Worm (Caenorhabditis elegans) whole organism, L4 larva: ENCODE measurements around the gene fbxa-55.

Source experiments
- F37D6.2 ChIP-seq: sonication (generic microtip); optimal IDR thresholded peaks from 2 replicates; lab custom pipeline; 2016; ENCODE audit warnings: mild to moderate bottlenecking, missing genetic modification characterization, missing compliant biosample characterization
- F44E2.7 ChIP-seq: fragments of 200-800 bp; sonication (Bioruptor generic); IDR thresholded peaks from 2 replicates; pipeline ENCODE4 v2.1.2; 2022; ENCODE audit warnings: missing genetic modification characterization, missing compliant biosample characterization
- R02D3.7 ChIP-seq: fragments of 150-350 bp; sonication (generic microtip); optimal IDR thresholded peaks from 3 replicates; lab custom pipeline; 2014; ENCODE audit warnings: missing biosample characterization, missing genetic modification characterization
- T20F7.1 ChIP-seq: fragments of 200-800 bp; sonication (Bioruptor generic); optimal IDR thresholded peaks from 2 replicates; lab custom pipeline; 2018; ENCODE audit warnings: mild to moderate bottlenecking, missing genetic modification characterization, missing compliant biosample characterization
- T26A8.4 ChIP-seq: fragments of 200-800 bp; sonication (Bioruptor generic); IDR thresholded peaks from 2 replicates; pipeline ENCODE4 v1.3.6; 2022; ENCODE audit warnings: missing genetic modification characterization, missing compliant biosample characterization
- ZK546.5 ChIP-seq, 2 experiments: sonication (generic microtip); optimal IDR thresholded peaks; 2 replicates each; lab custom pipeline; 2017; ENCODE audit warnings: missing biosample characterization in 2 of 2, missing genetic modification characterization in 2 of 2
- aly-2 ChIP-seq: sonication (generic microtip); optimal IDR thresholded peaks from 2 replicates; lab custom pipeline; 2018; ENCODE audit warnings: missing biosample characterization, missing genetic modification characterization
- ceh-20 ChIP-seq: fragments of 200-800 bp; sonication (Bioruptor generic); IDR thresholded peaks from 2 replicates; pipeline ENCODE4 v1.3.6; 2022; ENCODE audit warnings: missing genetic modification reagents, missing genetic modification characterization, missing compliant biosample characterization
- ceh-28 ChIP-seq: fragments of 150-350 bp; optimal IDR thresholded peaks from 2 replicates; lab custom pipeline; 2014; ENCODE audit warnings: missing biosample characterization, missing genetic modification reagents, missing genetic modification characterization
- ceh-32 ChIP-seq: sonication (generic microtip); optimal IDR thresholded peaks from 2 replicates; lab custom pipeline; 2016; ENCODE audit warnings: mild to moderate bottlenecking, missing genetic modification characterization, missing compliant biosample characterization; ENCODE audit not compliant: poor library complexity
- ceh-44 ChIP-seq: fragments of 200-800 bp; sonication (Bioruptor generic); IDR thresholded peaks from 2 replicates; pipeline ENCODE4 v1.3.6; 2022; ENCODE audit warnings: missing genetic modification reagents, missing genetic modification characterization, missing compliant biosample characterization
- cey-2 ChIP-seq: sonication (generic microtip); optimal IDR thresholded peaks from 3 replicates; lab custom pipeline; 2017; ENCODE audit warnings: missing genetic modification characterization, mild to moderate bottlenecking, missing compliant biosample characterization, antibody characterized with exemption, borderline replicate concordance; ENCODE audit not compliant: insufficient read depth
- ctbp-1 ChIP-seq: fragments of 200-800 bp; sonication (Bioruptor generic); IDR thresholded peaks from 2 replicates; pipeline ENCODE4 v1.3.6; 2022; ENCODE audit warnings: missing genetic modification reagents, missing genetic modification characterization, missing compliant biosample characterization
- daf-12 ChIP-seq: fragments of 150-350 bp; optimal IDR thresholded peaks from 2 replicates; lab custom pipeline; 2014; ENCODE audit warnings: missing biosample characterization, missing genetic modification reagents, missing genetic modification characterization
- daf-19 ChIP-seq: fragments of 200-800 bp; sonication (Bioruptor generic); conservative IDR thresholded peaks from 2 replicates; pipeline ENCODE4 v1.3.6; 2022; ENCODE audit warnings: missing genetic modification characterization, missing compliant biosample characterization
- dmd-6 ChIP-seq: fragments of 200-800 bp; sonication (Bioruptor generic); IDR thresholded peaks from 2 replicates; pipeline ENCODE4 v1.3.6; 2022; ENCODE audit warnings: missing genetic modification reagents, missing genetic modification characterization, missing compliant biosample characterization
- dpl-1 ChIP-seq: fragments of 150-350 bp; optimal IDR thresholded peaks from 2 replicates; lab custom pipeline; 2014; ENCODE audit warnings: missing biosample characterization, missing genetic modification reagents, missing genetic modification characterization
- duxl-1 ChIP-seq: sonication (generic microtip); optimal IDR thresholded peaks from 2 replicates; lab custom pipeline; 2016; ENCODE audit warnings: mild to moderate bottlenecking, missing genetic modification characterization, moderate library complexity, missing compliant biosample characterization; ENCODE audit not compliant: poor library complexity
- dve-1 ChIP-seq: sonication (generic microtip); optimal IDR thresholded peaks from 2 replicates; lab custom pipeline; 2017; ENCODE audit warnings: antibody characterized with exemption, mild to moderate bottlenecking, missing genetic modification characterization, missing compliant biosample characterization; ENCODE audit not compliant: insufficient read depth
- egl-43 ChIP-seq: fragments of 200-800 bp; sonication (Bioruptor generic); IDR thresholded peaks from 2 replicates; pipeline ENCODE4 v1.3.6; 2022; ENCODE audit warnings: missing genetic modification reagents, missing genetic modification characterization, missing compliant biosample characterization
- hif-1 ChIP-seq, 2 experiments: sonication (generic microtip); optimal IDR thresholded peaks; 2 replicates each; lab custom pipeline; 2016 to 2017; ENCODE audit warnings: missing compliant biosample characterization in 2 of 2, missing genetic modification characterization in 2 of 2, missing genetic modification reagents in 2 of 2, missing genotype in 2 of 2, mild to moderate bottlenecking in 1 of 2
- hlh-11 ChIP-seq: fragments of 200-800 bp; sonication (Bioruptor generic); optimal IDR thresholded peaks from 2 replicates; lab custom pipeline; 2018; ENCODE audit warnings: mild to moderate bottlenecking, missing genetic modification characterization, missing compliant biosample characterization
- hlh-30 ChIP-seq: sonication (generic microtip); optimal IDR thresholded peaks from 2 replicates; lab custom pipeline; 2017; ENCODE audit warnings: antibody characterized with exemption, mild to moderate bottlenecking, missing genetic modification characterization, missing compliant biosample characterization; ENCODE audit not compliant: insufficient read depth
- hmg-1.1 ChIP-seq: fragments of 200-800 bp; sonication (Bioruptor generic); IDR thresholded peaks from 2 replicates; pipeline ENCODE4 v1.3.6; 2022; ENCODE audit warnings: missing genetic modification reagents, missing genetic modification characterization, missing compliant biosample characterization
- lin-1 ChIP-seq: fragments of 200-800 bp; sonication (Bioruptor generic); IDR thresholded peaks from 2 replicates; pipeline ENCODE4 v1.3.6; 2022; ENCODE audit warnings: missing genetic modification reagents, missing genetic modification characterization, missing compliant biosample characterization
- lin-38 ChIP-seq: fragments of 200-800 bp; sonication (Bioruptor generic); IDR thresholded peaks from 2 replicates; pipeline ENCODE4 v1.3.6; 2022; ENCODE audit warnings: missing genetic modification reagents, missing genetic modification characterization, missing compliant biosample characterization
- lsy-2 ChIP-seq, 2 experiments: fragments of 150-350 bp in 1 of 2; sonication (generic microtip) in 1 of 2; optimal IDR thresholded peaks; 2 replicates each; lab custom pipeline; 2014 to 2017; ENCODE audit warnings: missing biosample characterization in 2 of 2, missing genetic modification characterization in 2 of 2
- madf-9 ChIP-seq: fragments of 200-800 bp; sonication (Bioruptor generic); conservative IDR thresholded peaks from 2 replicates; pipeline ENCODE4 v1.3.6; 2022; ENCODE audit warnings: missing genetic modification reagents, missing genetic modification characterization, missing compliant biosample characterization
- mdl-1 ChIP-seq, 2 experiments: fragments of 150-350 bp in 1 of 2; sonication (generic microtip) in 1 of 2; optimal IDR thresholded peaks; 2 replicates each; lab custom pipeline; 2014 to 2017; ENCODE audit warnings: missing biosample characterization in 2 of 2, missing genetic modification characterization in 2 of 2
- mep-1 ChIP-seq: fragments of 150-350 bp; sonication (generic microtip); optimal IDR thresholded peaks from 3 replicates; lab custom pipeline; 2014; ENCODE audit warnings: missing biosample characterization, missing genetic modification characterization
- mes-2 ChIP-seq: sonication (generic microtip); optimal IDR thresholded peaks from 2 replicates; lab custom pipeline; 2016; ENCODE audit warnings: missing genotype, mild to moderate bottlenecking, missing genetic modification characterization, missing compliant biosample characterization; ENCODE audit not compliant: poor library complexity, severe bottlenecking
- mxl-3 ChIP-seq: fragments of 200-800 bp; sonication (Bioruptor generic); optimal IDR thresholded peaks from 2 replicates; lab custom pipeline; 2018; ENCODE audit warnings: mild to moderate bottlenecking, missing genetic modification characterization, missing compliant biosample characterization
- nhr-11 ChIP-seq: fragments of 150-350 bp; optimal IDR thresholded peaks from 2 replicates; lab custom pipeline; 2014; ENCODE audit warnings: missing biosample characterization, missing genetic modification characterization
- nhr-237 ChIP-seq: sonication (generic microtip); optimal IDR thresholded peaks from 2 replicates; lab custom pipeline; 2017; ENCODE audit warnings: missing biosample characterization, missing genetic modification characterization
- nhr-28 ChIP-seq: fragments of 150-350 bp; optimal IDR thresholded peaks from 2 replicates; lab custom pipeline; 2014; ENCODE audit warnings: missing biosample characterization, missing genetic modification characterization
- nhr-77 ChIP-seq: fragments of 150-350 bp; optimal IDR thresholded peaks from 2 replicates; lab custom pipeline; 2014; ENCODE audit warnings: missing biosample characterization, missing genetic modification characterization
- php-3 ChIP-seq: fragments of 200-800 bp; sonication (Bioruptor generic); IDR thresholded peaks from 2 replicates; pipeline ENCODE4 v1.3.6; 2022; ENCODE audit warnings: missing genetic modification reagents, missing genetic modification characterization, missing compliant biosample characterization
- pqm-1 ChIP-seq: sonication (generic microtip); optimal IDR thresholded peaks from 2 replicates; lab custom pipeline; 2017; ENCODE audit warnings: missing biosample characterization, missing genetic modification characterization
- rbr-2 ChIP-seq: sonication (generic microtip); optimal IDR thresholded peaks from 2 replicates; lab custom pipeline; 2016; ENCODE audit warnings: missing genotype, missing genetic modification characterization, missing compliant biosample characterization
- sdz-12 ChIP-seq: fragments of 200-800 bp; sonication (Bioruptor generic); optimal IDR thresholded peaks from 2 replicates; lab custom pipeline; 2018; ENCODE audit warnings: mild to moderate bottlenecking, missing genetic modification characterization, missing compliant biosample characterization
- set-16 ChIP-seq: fragments of 200-800 bp; sonication (Bioruptor generic); IDR thresholded peaks from 2 replicates; pipeline ENCODE4 v1.3.6; 2022; ENCODE audit warnings: missing genetic modification reagents, missing genetic modification characterization, missing compliant biosample characterization
- snpc-1.2 ChIP-seq: fragments of 200-800 bp; sonication (Bioruptor generic); IDR thresholded peaks from 2 replicates; pipeline ENCODE4 v1.3.6; 2022; ENCODE audit warnings: missing genetic modification reagents, missing genetic modification characterization, missing compliant biosample characterization
- snpc-4 ChIP-seq: fragments of 150-350 bp; optimal IDR thresholded peaks from 2 replicates; lab custom pipeline; 2014; ENCODE audit warnings: missing biosample characterization, missing genetic modification characterization
- spr-1 ChIP-seq: sonication (generic microtip); optimal IDR thresholded peaks from 2 replicates; lab custom pipeline; 2016; ENCODE audit warnings: mild to moderate bottlenecking, missing genetic modification characterization, missing compliant biosample characterization
- tag-97 ChIP-seq: fragments of 200-800 bp; sonication (Bioruptor generic); IDR thresholded peaks from 2 replicates; pipeline ENCODE4 v1.3.6; 2022; ENCODE audit warnings: missing genetic modification characterization, missing compliant biosample characterization
- unc-130 ChIP-seq: sonication (generic microtip); optimal IDR thresholded peaks from 2 replicates; lab custom pipeline; 2016; ENCODE audit warnings: missing genetic modification reagents, missing genetic modification characterization, missing compliant biosample characterization
- unc-62 ChIP-seq, 3 experiments: fragments of 150-350 bp in 1 of 3; sonication (generic microtip); optimal IDR thresholded peaks in 2 of 3; peaks in 1 of 3; 1 replicate in 1 of 3; 2 replicates in 2 of 3; lab custom pipeline; 2014 to 2017; ENCODE audit warnings: missing biosample characterization in 3 of 3, missing genetic modification characterization in 3 of 3, missing genetic modification reagents in 3 of 3, missing genotype in 1 of 3
- zfp-2 ChIP-seq: sonication (generic microtip); optimal IDR thresholded peaks from 2 replicates; lab custom pipeline; 2016; ENCODE audit warnings: mild to moderate bottlenecking, missing genetic modification characterization, missing compliant biosample characterization
- zip-2 ChIP-seq: fragments of 150-350 bp; optimal IDR thresholded peaks from 2 replicates; lab custom pipeline; 2014; ENCODE audit warnings: missing biosample characterization, missing genetic modification characterization
- ztf-7 ChIP-seq: fragments of 150-350 bp; optimal IDR thresholded peaks from 2 replicates; lab custom pipeline; 2014; ENCODE audit warnings: missing biosample characterization, missing genetic modification characterization

Gene fbxa-55

DNA sequence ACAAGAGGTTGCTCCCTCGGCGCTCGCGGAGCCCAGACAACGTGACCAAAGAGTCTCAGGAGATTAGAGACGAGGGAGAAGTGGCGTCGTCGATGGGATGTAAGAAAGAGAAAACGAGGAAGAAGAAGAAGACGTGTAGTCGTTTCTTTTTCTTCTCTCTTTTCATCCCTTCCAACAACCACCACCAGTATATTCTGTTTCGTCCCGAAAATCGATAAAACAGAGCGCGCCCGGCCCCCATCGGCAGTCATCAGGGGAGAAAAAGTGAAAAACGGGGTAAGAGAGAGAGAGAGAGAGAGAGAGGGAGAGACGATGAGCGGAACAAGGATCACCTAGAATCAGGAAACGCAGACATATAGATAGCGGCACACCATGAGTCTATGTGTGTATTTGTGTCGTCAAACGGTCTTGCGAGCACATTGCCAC lies 48.0 kb downstream of the fbxa-55 start:
- TF ChIP-seq ZK546.5 (tag; optimal IDR thresholded peaks at IDR 0.05; lab: Kevin White, UChicago) (no peak), tag-97 (GFP tag; lab: Robert Waterston, UW) (no peak), zip-2 (tag; lab: Kevin White, UChicago) (no peak), mes-2 (peak; percentile 21), hif-1 (tag; optimal IDR thresholded peaks at IDR 0.05; lab: Kevin White, UChicago) (peak in 1 of 2 experiments; percentile 65), set-16 (GFP tag; lab: Robert Waterston, UW) (peak; percentile 54), mdl-1 (tag; optimal IDR thresholded peaks at IDR 0.05; lab: Kevin White, UChicago) (peak; percentile 1 to 72), nhr-11 (tag; lab: Kevin White, UChicago) (peak; percentile 60), lin-1 (no peak), zfp-2 (tag; lab: Kevin White, UChicago) (no peak), cey-2 (no peak), nhr-77 (no peak), duxl-1 (tag; lab: Kevin White, UChicago) (no peak), F37D6.2 (tag; lab: Kevin White, UChicago) (peak; percentile 70), hmg-1.1 (GFP tag; lab: Robert Waterston, UW) (peak; percentile 86), lsy-2 (tag; optimal IDR thresholded peaks at IDR 0.05; lab: Kevin White, UChicago) (peak; percentile 60 to 77), hlh-11 (tag; lab: Kevin White, UChicago) (peak; percentile 80), sdz-12 (GFP tag; lab: Kevin White, UChicago) (no peak), dve-1 (tag; lab: Kevin White, UChicago) (peak; percentile 71), dpl-1 (GFP tag; lab: Kevin White, UChicago) (peak; percentile 26), dmd-6 (GFP tag; lab: Robert Waterston, UW) (peak; percentile 77), snpc-1.2 (peak; percentile 48; the same call in 1 of the 2 replicates), ceh-20 (GFP tag; lab: Robert Waterston, UW) (peak; percentile 23; the same call in 1 of the 2 replicates), R02D3.7 (tag; lab: Kevin White, UChicago) (no peak), spr-1 (tag; lab: Kevin White, UChicago) (peak; percentile 41), F44E2.7 (GFP tag; lab: Robert Waterston, UW) (no peak), pqm-1 (tag; lab: Kevin White, UChicago) (peak; percentile 11), T26A8.4 (GFP tag; lab: Robert Waterston, UW) (peak; percentile 62), ceh-32 (no peak), nhr-237 (tag; lab: Kevin White, UChicago) (no peak), ceh-44 (GFP tag; lab: Robert Waterston, UW) (no peak), mep-1 (tag; lab: Kevin White, UChicago) (peak; percentile 83), mxl-3 (GFP tag; lab: Kevin White, UChicago) (peak; percentile 88), unc-130 (GFP tag; lab: Kevin White, UChicago) (no peak), aly-2 (tag; lab: Kevin White, UChicago) (no peak), ctbp-1 (GFP tag; lab: Robert Waterston, UW) (peak; percentile 78), T20F7.1 (GFP tag; lab: Kevin White, UChicago) (peak; percentile 61), snpc-4 (no peak), madf-9 (GFP tag; lab: Robert Waterston, UW) (peak; percentile 51; the same call in 1 of the 2 replicates), rbr-2 (tag; lab: Kevin White, UChicago) (peak; percentile 88), lin-38 (GFP tag; lab: Robert Waterston, UW) (peak; percentile 50; the same call in 1 of the 2 replicates), php-3 (0 out of 2 replicates have a peak, but pooled peaks have one; percentile 40), ztf-7 (peak; percentile 7), nhr-28 (tag; lab: Kevin White, UChicago) (peak; percentile 65), ceh-28 (tag; lab: Kevin White, UChicago) (peak; percentile 84), daf-12 (tag; lab: Kevin White, UChicago) (no peak), egl-43 (peak; percentile 76), hlh-30 (peak; percentile 88), daf-19 (GFP tag; lab: Robert Waterston, UW) (no peak), unc-62 (GFP tag; optimal IDR thresholded peaks at IDR 0.05 in 1 of 2; lab: Kevin White, UChicago) (no peak), unc-62 (tag; optimal IDR thresholded peaks at IDR 0.05; lab: Kevin White, UChicago) (no peak)
